Fruit fly (Drosophila melanogaster): ENCODE measurements around the gene CG2656.

The CG2656 gene

DNA sequence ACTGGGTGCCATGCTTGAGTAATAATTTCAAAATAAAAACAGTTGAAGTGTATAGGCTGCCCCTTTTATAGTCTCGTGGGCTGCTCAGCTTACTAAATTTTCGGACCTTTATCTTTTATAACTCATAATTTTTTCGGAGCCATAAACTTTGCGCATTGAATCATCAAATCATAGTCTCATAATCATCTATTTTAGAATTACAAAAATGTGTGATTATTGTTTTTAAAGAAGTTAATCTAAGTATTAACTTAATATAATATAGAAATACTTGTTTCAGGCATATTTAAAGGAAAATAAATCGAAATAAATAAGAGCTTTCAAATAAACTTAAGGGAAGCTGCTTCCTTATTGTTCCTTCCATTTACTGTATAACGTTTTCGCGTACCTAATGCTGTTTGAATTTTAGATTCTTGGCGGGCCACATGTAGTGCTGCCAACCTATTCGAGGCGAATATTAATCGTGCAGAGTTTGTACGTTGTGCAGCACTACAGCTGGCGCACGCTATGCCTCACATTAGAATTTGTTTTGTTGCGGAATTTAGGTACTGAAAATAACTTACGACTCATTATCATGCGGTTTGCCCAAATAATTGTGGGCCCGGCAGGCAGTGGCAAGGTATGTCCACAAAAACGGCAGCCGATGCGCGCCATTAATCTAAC is at the start of gene CG2656, which contains the start of gene CG14610 (continued):
- TF ChIP-seq BtbVII (GFP tag; optimal IDR thresholded peaks at IDR 0.05): peak; percentile 24
- TF ChIP-seq phol (tag; optimal IDR thresholded peaks at IDR 0.05): peak; percentile 58
- TF ChIP-seq peb (GFP tag; IDR thresholded peaks at IDR 0.05): no peak
- TF ChIP-seq CG13296 (GFP tag; optimal IDR thresholded peaks at IDR 0.05): peak; percentile 36
- no peak for TF ChIP-seq Vsx1 (GFP tag; optimal IDR thresholded peaks at IDR 0.05)
- peak; percentile 58; the same call in 1 of the 2 replicates for TF ChIP-seq rib (GFP tag; IDR thresholded peaks at IDR 0.05)
- peak; percentile 30 for TF ChIP-seq tap (tag; optimal IDR thresholded peaks at IDR 0.05)
- TF ChIP-seq klu (GFP tag; IDR thresholded peaks at IDR 0.05): no peak
- TF ChIP-seq dysf (GFP tag; IDR thresholded peaks at IDR 0.05): 0 out of 3 replicates have a peak, but pooled peaks have one; percentile 42
- no peak for TF ChIP-seq TFAM (GFP tag; optimal IDR thresholded peaks at IDR 0.05)
- TF ChIP-seq jumu (GFP tag; optimal IDR thresholded peaks at IDR 0.05): peak; percentile 90
- TF ChIP-seq lov (optimal IDR thresholded peaks at IDR 0.05): no peak
- TF ChIP-seq lov (GFP tag; IDR thresholded peaks at IDR 0.05): no peak
- peak; percentile 47 for TF ChIP-seq cwo (GFP tag; optimal IDR thresholded peaks at IDR 0.05)
- TF ChIP-seq CG10565 (GFP tag; optimal IDR thresholded peaks at IDR 0.05): no peak
- peak; percentile 40 for TF ChIP-seq CG15696 (tag; optimal IDR thresholded peaks at IDR 0.05)
- no peak for TF ChIP-seq D19B (GFP tag; optimal IDR thresholded peaks at IDR 0.05)
- TF ChIP-seq CG8388 (GFP tag; optimal IDR thresholded peaks at IDR 0.05): peak; percentile 31
- TF ChIP-seq CG17912 (GFP tag; optimal IDR thresholded peaks at IDR 0.05): peak; percentile 59
- TF ChIP-seq HLH54F (GFP tag; optimal IDR thresholded peaks at IDR 0.05): peak; percentile 90
- TF ChIP-seq CG8359 (GFP tag; optimal IDR thresholded peaks at IDR 0.05; ENCODE audit: borderline replicate concordance): no peak
- TF ChIP-seq kah (GFP tag; optimal IDR thresholded peaks at IDR 0.05): no peak
- TF ChIP-seq ci (GFP tag; IDR thresholded peaks at IDR 0.05): peak; percentile 86
- peak; percentile 52 for TF ChIP-seq CG7556 (GFP tag; optimal IDR thresholded peaks at IDR 0.05)
- TF ChIP-seq pan (optimal IDR thresholded peaks at IDR 0.05): no peak
- TF ChIP-seq pan (GFP tag; optimal IDR thresholded peaks at IDR 0.05 in 1 of 2, IDR thresholded peaks at IDR 0.05 in 1 of 2): peak in 1 of 2 experiments; percentile 61
- TF ChIP-seq Tbp (GFP tag; optimal IDR thresholded peaks at IDR 0.05): no peak
- TF ChIP-seq CrebB (tag; optimal IDR thresholded peaks at IDR 0.05): peak; percentile 14
- peak; percentile 67 to 85 for TF ChIP-seq chif (GFP tag; optimal IDR thresholded peaks at IDR 0.05)
- no peak for TF ChIP-seq odd (GFP tag; optimal IDR thresholded peaks at IDR 0.05)
- peak; percentile 77 for TF ChIP-seq Bgb (GFP tag; IDR thresholded peaks at IDR 0.05; ENCODE audit: partially characterized antibody)
- TF ChIP-seq CG10366 (GFP tag; IDR thresholded peaks at IDR 0.05): peak; percentile 61
- TF ChIP-seq h (optimal IDR thresholded peaks at IDR 0.05): no peak
- TF ChIP-seq CG11247 (GFP tag; IDR thresholded peaks at IDR 0.05): peak; percentile 64
- peak; percentile 51; the same call in 2 of the 3 replicates for TF ChIP-seq knrl (GFP tag; IDR thresholded peaks at IDR 0.05; ENCODE audit: partially characterized antibody)
- no peak for TF ChIP-seq CG2678 (tag; optimal IDR thresholded peaks at IDR 0.05)
- TF ChIP-seq fd102C (GFP tag; optimal IDR thresholded peaks at IDR 0.05): no peak
- no peak for TF ChIP-seq HLHmδ (GFP tag; optimal IDR thresholded peaks at IDR 0.05)
- TF ChIP-seq Lhr (GFP tag; optimal IDR thresholded peaks at IDR 0.05): peak; percentile 42
- peak; percentile 50; the same call in 1 of the 2 replicates for TF ChIP-seq CG16779 (GFP tag; IDR thresholded peaks at IDR 0.05)
- peak; percentile 55 for TF ChIP-seq CG10462 (GFP tag; optimal IDR thresholded peaks at IDR 0.05)
- no peak for TF ChIP-seq eve (GFP tag; optimal IDR thresholded peaks at IDR 0.05)
- TF ChIP-seq CG18599 (GFP tag; optimal IDR thresholded peaks at IDR 0.05): peak; percentile 74
- peak; percentile 84 for TF ChIP-seq CG5245 (GFP tag; optimal IDR thresholded peaks at IDR 0.05)
- TF ChIP-seq nom (GFP tag; optimal IDR thresholded peaks at IDR 0.05): no peak
- TF ChIP-seq ro (GFP tag; IDR thresholded peaks at IDR 0.05): no peak
- TF ChIP-seq tna (GFP tag; IDR thresholded peaks at IDR 0.05; ENCODE audit: partially characterized antibody): peak; percentile 19; the same call in 1 of the 2 replicates
- TF ChIP-seq CG43689 (GFP tag; IDR thresholded peaks at IDR 0.05): no peak
- TF ChIP-seq CG10654 (GFP tag; optimal IDR thresholded peaks at IDR 0.05): peak; percentile 77
- TF ChIP-seq CG2120 (GFP tag; optimal IDR thresholded peaks at IDR 0.05): peak; percentile 92
